Fruit fly (Drosophila melanogaster): ENCODE results near the gene Vav.

Gene Vav

dm6 chrX:19307810-19308456 lies 46.3 kb downstream of the Vav start, which contains the start of gene CG8051:
CG8051 (minus strand) TSS chrX:19307925.
- peak; percentile 67 for TF ChIP-seq noc (tag; optimal IDR thresholded peaks at IDR 0.05)

dm6 chrX:19309648-19310047 lies 48.0 kb downstream of the Vav start:
- no peak for TF ChIP-seq noc (tag; optimal IDR thresholded peaks at IDR 0.05)

dm6 chrX:19314283-19315178 lies 52.9 kb downstream of the Vav start:
- no peak for TF ChIP-seq noc (tag; optimal IDR thresholded peaks at IDR 0.05)

- TF ChIP-seq noc (tag; optimal IDR thresholded peaks at IDR 0.05) = peak; percentile 38
Measured at dm6 chrX:19315421-19316260, 54.0 kb downstream of the Vav start.

dm6 chrX:19316583-19316982 lies 55.0 kb downstream of the Vav start:
- TF ChIP-seq noc (tag; optimal IDR thresholded peaks at IDR 0.05) = peak; percentile 46

- peak; percentile 85 for TF ChIP-seq noc (tag; optimal IDR thresholded peaks at IDR 0.05)
Measured at dm6 chrX:19317058-19317767, 55.6 kb downstream of the Vav start.

dm6 chrX:19318924-19319323 lies 57.3 kb downstream of the Vav start:
- TF ChIP-seq noc (tag; optimal IDR thresholded peaks at IDR 0.05) = no peak

- peak; percentile 92 for TF ChIP-seq noc (tag; optimal IDR thresholded peaks at IDR 0.05)
Measured at dm6 chrX:19321820-19322708, 60.4 kb downstream of the Vav start, which contains the start of gene out. out (minus strand) TSS chrX:19322106.

Data from whole organism, larva.